Worm (Caenorhabditis elegans): ENCODE measurements around the gene his-1.

ce11 chrV:16047052-16047451 lies 4.7 kb downstream of the his-1 start:
- no peak for TF ChIP-seq ces-1 (GFP tag; optimal IDR thresholded peaks at IDR 0.05)
- TF ChIP-seq attf-4 (tag; optimal IDR thresholded peaks at IDR 0.05), result no peak
- no peak for TF ChIP-seq lin-39 (tag; optimal IDR thresholded peaks at IDR 0.05)
- no peak for TF ChIP-seq egl-27 (tag; optimal IDR thresholded peaks at IDR 0.05)
- TF ChIP-seq dpl-1 (GFP tag; optimal IDR thresholded peaks at IDR 0.05), result no peak
- no peak for TF ChIP-seq nhr-28 (tag; optimal IDR thresholded peaks at IDR 0.05)
- TF ChIP-seq aha-1 (tag), result no peak
- no peak for TF ChIP-seq zag-1 (tag; optimal IDR thresholded peaks at IDR 0.05)
- TF ChIP-seq lin-13 (GFP tag; optimal IDR thresholded peaks at IDR 0.05), result no peak
- no peak for TF ChIP-seq ceh-62 (tag; optimal IDR thresholded peaks at IDR 0.05)
- no peak for TF ChIP-seq pha-4 (GFP tag; IDR thresholded peaks at IDR 0.05)
- no peak for TF ChIP-seq pha-4 (tag; optimal IDR thresholded peaks at IDR 0.05)
- no peak for TF ChIP-seq mxl-3 (GFP tag; optimal IDR thresholded peaks at IDR 0.05)

Measured in whole organism, L4 larva.